Worm (Caenorhabditis elegans): Measurements from ENCODE around the gene mps-4.

ce11 chrIII:8305304-8305703 is 33.7 kb upstream of the mps-4 start:
- TF ChIP-seq tlf-1 (GFP tag; optimal IDR thresholded peaks at IDR 0.05) (no peak), ama-1 (optimal IDR thresholded peaks at IDR 0.05) (no peak), ama-1 (GFP tag; optimal IDR thresholded peaks at IDR 0.05) (no peak), mxl-1 (tag; optimal IDR thresholded peaks at IDR 0.05) (no peak), ets-4 (GFP tag; optimal IDR thresholded peaks at IDR 0.05) (no peak), nhr-27 (tag; optimal IDR thresholded peaks at IDR 0.05) (no peak), F57C9.4 (tag; optimal IDR thresholded peaks at IDR 0.05) (no peak)
